Fruit fly (Drosophila melanogaster) whole organism, prepupa: ENCODE measurements around the gene sage.

Experiments used
- CG10631 ChIP-seq: fragments of 200-800 bp; sonication (Bioruptor generic); optimal IDR thresholded peaks from 2 replicates; lab custom pipeline; 2016; ENCODE audit warnings: missing biosample characterization, missing genetic modification characterization
- CG32006 ChIP-seq: fragments of 200-800 bp; sonication (Bioruptor generic); optimal IDR thresholded peaks from 3 replicates; lab custom pipeline; 2017; ENCODE audit warnings: missing biosample characterization, mild to moderate bottlenecking, missing genetic modification characterization
- CG6276 ChIP-seq: fragments of 200-800 bp; sonication (Bioruptor generic); optimal IDR thresholded peaks from 2 replicates; lab custom pipeline; 2017; ENCODE audit warnings: missing biosample characterization, mild to moderate bottlenecking, missing genetic modification characterization
- net ChIP-seq: fragments of 200-800 bp; sonication (Bioruptor generic); optimal IDR thresholded peaks from 3 replicates; lab custom pipeline; 2016; ENCODE audit warnings: missing biosample characterization, missing genetic modification characterization

- TF ChIP-seq net (no peak), CG32006 (no peak), CG10631 (no peak), CG6276 (GFP tag; lab: Kevin White, UChicago) (no peak)
These were observed 24.0 kb downstream of the sage start for dm6 chr3R:9239941-9240400.
